Worm (Caenorhabditis elegans) whole organism, early embryonic: ENCODE data around the gene npl-4.1.

Experiments used
- F13C5.2 ChIP-seq: sonication (generic microtip); optimal IDR thresholded peaks from 2 replicates; lab custom pipeline; 2017; ENCODE audit warnings: mild to moderate bottlenecking, missing genetic modification characterization, inconsistent platforms, missing compliant biosample characterization
- ama-1 ChIP-seq: fragments of 150-350 bp; optimal IDR thresholded peaks from 2 replicates; lab custom pipeline; 2014
- ceh-13 ChIP-seq: fragments of 200-800 bp; sonication (Bioruptor generic); optimal IDR thresholded peaks from 2 replicates; lab custom pipeline; 2018; ENCODE audit warnings: mild to moderate bottlenecking, missing genetic modification characterization, missing compliant biosample characterization
- ceh-36 ChIP-seq: sonication (generic microtip); optimal IDR thresholded peaks from 2 replicates; lab custom pipeline; 2016; ENCODE audit warnings: missing genetic modification characterization, inconsistent platforms, missing compliant biosample characterization
- ets-7 ChIP-seq: sonication (generic microtip); optimal IDR thresholded peaks from 2 replicates; lab custom pipeline; 2016; ENCODE audit warnings: missing genotype, missing genetic modification characterization, missing compliant biosample characterization
- flt-1 ChIP-seq: fragments of 200-800 bp; sonication (Bioruptor generic); IDR thresholded peaks from 2 replicates; pipeline ENCODE4 v1.3.6; 2022; ENCODE audit warnings: missing genetic modification characterization, missing compliant biosample characterization
- hmg-4 ChIP-seq: fragments of 200-800 bp; sonication (Bioruptor generic); optimal IDR thresholded peaks from 2 replicates; lab custom pipeline; 2018; ENCODE audit warnings: mild to moderate bottlenecking, missing genetic modification characterization, missing compliant biosample characterization
- hnd-1 ChIP-seq: sonication (generic microtip); optimal IDR thresholded peaks from 2 replicates; lab custom pipeline; 2016; ENCODE audit warnings: missing genetic modification characterization, missing compliant biosample characterization
- scrt-1 ChIP-seq: fragments of 200-800 bp; sonication (Bioruptor generic); IDR thresholded peaks from 2 replicates; pipeline ENCODE4 v1.3.6; 2022; ENCODE audit warnings: missing genetic modification characterization, missing compliant biosample characterization
- sea-1 ChIP-seq: fragments of 200-800 bp; sonication (Bioruptor generic); conservative IDR thresholded peaks from 2 replicates; pipeline ENCODE4 v1.3.6; 2022; ENCODE audit warnings: missing genetic modification characterization, missing compliant biosample characterization
- tbx-11 ChIP-seq: fragments of 200-800 bp; sonication (Bioruptor generic); IDR thresholded peaks from 2 replicates; pipeline ENCODE4 v1.3.6; 2022; ENCODE audit warnings: missing genetic modification characterization, missing compliant biosample characterization
- tbx-37 ChIP-seq: fragments of 200-800 bp; sonication (Bioruptor generic); conservative IDR thresholded peaks from 2 replicates; pipeline ENCODE4 v1.3.6; 2022; ENCODE audit warnings: missing genetic modification reagents, missing genetic modification characterization, missing compliant biosample characterization
- tra-4 ChIP-seq: sonication (generic microtip); optimal IDR thresholded peaks from 2 replicates; lab custom pipeline; 2017; ENCODE audit warnings: missing genetic modification characterization, missing compliant biosample characterization

DNA sequence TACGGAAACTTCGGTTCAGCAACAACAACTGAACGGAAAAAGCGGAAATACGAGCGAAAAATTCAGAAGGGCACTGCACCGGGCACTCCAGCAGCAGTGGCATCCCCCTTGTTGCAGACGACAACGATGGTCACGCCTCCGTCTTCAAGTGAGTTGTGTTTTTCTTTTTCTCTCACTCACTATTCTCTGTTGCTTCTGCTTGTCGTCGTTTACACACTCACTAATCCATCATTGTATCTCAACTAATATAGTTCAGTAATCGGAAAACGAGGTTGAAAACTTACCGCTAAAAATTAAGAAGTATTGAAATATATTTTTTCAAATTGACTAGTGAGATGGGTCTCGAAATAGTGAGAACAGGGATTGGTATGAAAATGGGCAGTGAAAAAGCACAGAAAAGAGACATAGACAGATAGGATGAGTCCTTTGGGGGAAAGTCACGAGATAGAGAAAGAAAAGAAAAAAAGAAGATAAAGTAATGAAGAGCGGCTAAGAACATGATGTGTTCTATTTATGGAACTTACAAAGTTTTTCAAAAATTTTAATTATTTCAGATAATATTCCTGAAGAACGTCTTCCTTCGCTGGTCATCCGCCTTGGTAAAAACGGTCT, 32.1 kb downstream of the npl-4.1 start:
- TF ChIP-seq ets-7 (tag; lab: Kevin White, UChicago) = no peak
- no peak for TF ChIP-seq ama-1 (lab: Kevin White, UChicago)
- TF ChIP-seq ceh-13 = no peak
- TF ChIP-seq sea-1 (GFP tag; lab: Robert Waterston, UW) = no peak
- TF ChIP-seq tbx-11 (GFP tag; lab: Robert Waterston, UW) = no peak
- TF ChIP-seq hnd-1 (tag; lab: Kevin White, UChicago) = no peak
- TF ChIP-seq F13C5.2 (tag; lab: Kevin White, UChicago) = no peak
- TF ChIP-seq tra-4 (tag; lab: Kevin White, UChicago) = no peak
- no peak for TF ChIP-seq tbx-37 (GFP tag; lab: Robert Waterston, UW)
- no peak for TF ChIP-seq hmg-4 (GFP tag; lab: Kevin White, UChicago)
- no peak for TF ChIP-seq ceh-36
- no peak for TF ChIP-seq scrt-1 (GFP tag; lab: Robert Waterston, UW)
- no peak for TF ChIP-seq flt-1 (GFP tag; lab: Robert Waterston, UW)
